Worm (Caenorhabditis elegans): Measurements from ENCODE around the gene F41B4.3.
A peak's percentile ranks its signal among the peaks of the same experiment; 100 is the strongest.

ce11 chrX:6808640-6809039 is 27.3 kb downstream of the F41B4.3 start:
- TF ChIP-seq unc-130 (tag; optimal IDR thresholded peaks at IDR 0.05) = peak; percentile 49
- no peak for TF ChIP-seq lin-13 (GFP tag; optimal IDR thresholded peaks at IDR 0.05)
- peak in 1 of 6 experiments; percentile 75 for TF ChIP-seq elt-3 (tag; optimal IDR thresholded peaks at IDR 0.05)

Measured in whole organism, L1 larva.